Worm (Caenorhabditis elegans) whole organism, young adult: ENCODE data around the gene ZK185.2.
A peak's percentile ranks its signal among the peaks of the same experiment; 100 is the strongest.

Experiments
- F10E7.11 ChIP-seq: sonication (generic microtip); optimal IDR thresholded peaks from 2 replicates; lab custom pipeline; 2017; ENCODE audit warnings: mild to moderate bottlenecking, missing genetic modification characterization, moderate library complexity, missing compliant biosample characterization
- F23B12.7 ChIP-seq: sonication (generic microtip); optimal IDR thresholded peaks from 2 replicates; lab custom pipeline; 2017; ENCODE audit warnings: missing genetic modification characterization, mild to moderate bottlenecking, missing compliant biosample characterization, antibody characterized with exemption, moderate library complexity; ENCODE audit not compliant: insufficient read depth
- F49E8.2 ChIP-seq: sonication (generic microtip); optimal IDR thresholded peaks from 3 replicates; lab custom pipeline; 2017; ENCODE audit warnings: missing genetic modification characterization, mild to moderate bottlenecking, missing compliant biosample characterization, antibody characterized with exemption, moderate library complexity; ENCODE audit not compliant: insufficient read depth
- F57C9.4 ChIP-seq: sonication (generic microtip); optimal IDR thresholded peaks from 2 replicates; lab custom pipeline; 2017; ENCODE audit warnings: mild to moderate bottlenecking, missing genetic modification characterization, missing compliant biosample characterization
- T07F8.4 ChIP-seq: sonication (generic microtip); optimal IDR thresholded peaks from 2 replicates; lab custom pipeline; 2016; ENCODE audit warnings: mild to moderate bottlenecking, missing genetic modification characterization, moderate library complexity, missing compliant biosample characterization
- ama-1 ChIP-seq, 3 experiments: fragments of 150-350 bp in 1 of 3; sonication (generic microtip) in 2 of 3; optimal IDR thresholded peaks; 2 replicates each; lab custom pipeline; 2014 to 2018; ENCODE audit warnings: missing biosample characterization in 2 of 3, missing genetic modification characterization in 2 of 3, missing genetic modification reagents in 2 of 3
- die-1 ChIP-seq: sonication (generic microtip); optimal IDR thresholded peaks from 2 replicates; lab custom pipeline; 2016; ENCODE audit warnings: missing genotype, mild to moderate bottlenecking, missing genetic modification characterization, missing compliant biosample characterization
- madf-6 ChIP-seq: fragments of 200-800 bp; sonication (Bioruptor generic); IDR thresholded peaks from 2 replicates; pipeline ENCODE4 v1.3.6; 2022; ENCODE audit warnings: missing genetic modification reagents, missing genetic modification characterization, missing compliant biosample characterization
- pha-4 ChIP-seq: fragments of 150-350 bp; sonication (generic microtip); optimal IDR thresholded peaks from 2 replicates; lab custom pipeline; 2014; ENCODE audit warnings: missing biosample characterization, missing genetic modification reagents, missing genetic modification characterization
- sdz-38 ChIP-seq: sonication (generic microtip); optimal IDR thresholded peaks from 2 replicates; lab custom pipeline; 2016; ENCODE audit warnings: missing genotype, missing genetic modification characterization, missing compliant biosample characterization
- somi-1 ChIP-seq: fragments of 200-800 bp; sonication (Bioruptor generic); optimal IDR thresholded peaks from 2 replicates; lab custom pipeline; 2018; ENCODE audit warnings: mild to moderate bottlenecking, missing genetic modification characterization, missing compliant biosample characterization
- unc-62 ChIP-seq: fragments of 150-350 bp; optimal IDR thresholded peaks from 2 replicates; lab custom pipeline; 2014; ENCODE audit warnings: missing biosample characterization, missing genetic modification reagents, missing genetic modification characterization

DNA sequence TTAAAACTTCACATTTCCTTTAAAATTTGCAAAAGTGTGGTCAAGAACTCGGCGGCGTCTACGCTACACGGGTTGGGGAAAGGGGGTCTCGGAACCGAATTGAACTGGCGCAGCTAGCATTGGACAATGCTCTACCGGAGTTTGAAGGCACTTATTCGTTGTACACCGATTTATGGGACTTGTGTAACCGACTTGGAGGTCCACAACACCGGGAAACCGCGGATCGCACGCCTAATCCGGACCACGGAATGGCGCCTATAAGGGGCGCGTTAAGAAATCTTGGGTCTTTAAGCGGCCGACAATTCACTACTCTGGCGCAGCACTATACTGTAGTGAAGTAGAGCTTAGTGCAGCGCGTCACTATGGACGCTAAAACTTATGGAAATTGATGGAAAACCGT is 2.3 kb downstream of the ZK185.2 start:
- no peak for TF ChIP-seq T07F8.4
- peak; percentile 48 for TF ChIP-seq madf-6 (GFP tag; lab: Robert Waterston, UW)
- no peak for TF ChIP-seq ama-1 (optimal IDR thresholded peaks at IDR 0.05; lab: Kevin White, UChicago)
- peak in 1 of 2 experiments; percentile 40 for TF ChIP-seq ama-1 (GFP tag; optimal IDR thresholded peaks at IDR 0.05; lab: Kevin White, UChicago)
- TF ChIP-seq unc-62 (GFP tag; lab: Kevin White, UChicago) = no peak
- TF ChIP-seq pha-4 (tag; lab: Kevin White, UChicago) = no peak
- no peak for TF ChIP-seq F57C9.4 (tag; lab: Kevin White, UChicago)
- no peak for TF ChIP-seq somi-1 (GFP tag; lab: Kevin White, UChicago)
- no peak for TF ChIP-seq F10E7.11 (tag; lab: Kevin White, UChicago)
- no peak for TF ChIP-seq sdz-38
- TF ChIP-seq F49E8.2 (tag; lab: Kevin White, UChicago) = no peak
- TF ChIP-seq F23B12.7 (tag; lab: Kevin White, UChicago) = peak; percentile 7
- no peak for TF ChIP-seq die-1 (tag; lab: Kevin White, UChicago)
